Worm (Caenorhabditis elegans) whole organism, young adult: ENCODE results near the gene lys-3.
A peak's percentile ranks its signal among the peaks of the same experiment; 100 is the strongest.

Source experiments
- B0336.3 ChIP-seq: fragments of 200-800 bp; sonication (Bioruptor generic); IDR thresholded peaks from 2 replicates; pipeline ENCODE4 v1.3.6; 2022; ENCODE audit warnings: missing genetic modification characterization, missing compliant biosample characterization
- F10E7.11 ChIP-seq: sonication (generic microtip); optimal IDR thresholded peaks from 2 replicates; lab custom pipeline; 2017; ENCODE audit warnings: mild to moderate bottlenecking, missing genetic modification characterization, moderate library complexity, missing compliant biosample characterization
- F39B2.1 ChIP-seq: fragments of 200-800 bp; sonication (Bioruptor generic); IDR thresholded peaks from 2 replicates; pipeline ENCODE4 v1.3.6; 2022; ENCODE audit warnings: missing genetic modification reagents, missing genetic modification characterization, missing compliant biosample characterization
- F57A8.1 ChIP-seq: fragments of 200-800 bp; sonication (Bioruptor generic); optimal IDR thresholded peaks from 2 replicates; lab custom pipeline; 2018; ENCODE audit warnings: mild to moderate bottlenecking, missing genetic modification characterization, moderate library complexity, missing compliant biosample characterization
- K11D2.4 ChIP-seq: fragments of 200-800 bp; sonication (Bioruptor generic); IDR thresholded peaks from 2 replicates; pipeline ENCODE4 v1.3.6; 2022; ENCODE audit warnings: missing genetic modification reagents, missing genetic modification characterization, missing compliant biosample characterization
- T07F8.4 ChIP-seq: sonication (generic microtip); optimal IDR thresholded peaks from 2 replicates; lab custom pipeline; 2016; ENCODE audit warnings: mild to moderate bottlenecking, missing genetic modification characterization, moderate library complexity, missing compliant biosample characterization
- T26A5.8 ChIP-seq: sonication (generic microtip); optimal IDR thresholded peaks from 2 replicates; lab custom pipeline; 2016; ENCODE audit warnings: missing genetic modification characterization, missing compliant biosample characterization
- Y53G8AR.9 ChIP-seq: fragments of 200-800 bp; sonication (Bioruptor generic); conservative IDR thresholded peaks from 2 replicates; pipeline ENCODE4 v1.3.6; 2022; ENCODE audit warnings: missing genetic modification reagents, missing genetic modification characterization, missing compliant biosample characterization
- Y56A3A.18 ChIP-seq: fragments of 200-800 bp; sonication (Bioruptor generic); IDR thresholded peaks from 2 replicates; pipeline ENCODE4 v1.3.6; 2022; ENCODE audit warnings: missing genetic modification reagents, missing genetic modification characterization, missing compliant biosample characterization
- aptf-2 ChIP-seq: fragments of 200-800 bp; sonication (Bioruptor generic); conservative IDR thresholded peaks from 2 replicates; pipeline ENCODE4 v1.3.6; 2022; ENCODE audit warnings: missing genetic modification reagents, missing genetic modification characterization, missing compliant biosample characterization
- athp-1 ChIP-seq: sonication (generic microtip); optimal IDR thresholded peaks from 2 replicates; lab custom pipeline; 2017; ENCODE audit warnings: mild to moderate bottlenecking, missing genetic modification characterization, missing compliant biosample characterization
- attf-5 ChIP-seq: fragments of 200-800 bp; sonication (Bioruptor generic); optimal IDR thresholded peaks from 2 replicates; lab custom pipeline; 2018; ENCODE audit warnings: mild to moderate bottlenecking, missing genetic modification characterization, missing compliant biosample characterization
- cebp-1 ChIP-seq, 2 experiments: fragments of 200-800 bp in 1 of 2; sonication (Bioruptor generic) in 1 of 2; sonication (generic microtip) in 1 of 2; IDR thresholded peaks in 1 of 2; optimal IDR thresholded peaks in 1 of 2; 2 replicates each; pipeline versions ENCODE4 v1.3.6 to Lab custom; 2017 to 2022; ENCODE audit warnings: missing compliant biosample characterization in 2 of 2, missing genetic modification characterization in 2 of 2, mild to moderate bottlenecking in 1 of 2, missing genetic modification reagents in 1 of 2, moderate library complexity in 1 of 2
- ceh-40 ChIP-seq: fragments of 200-800 bp; sonication (Bioruptor generic); IDR thresholded peaks from 2 replicates; pipeline ENCODE4 v1.3.6; 2022; ENCODE audit warnings: missing genetic modification characterization, missing compliant biosample characterization
- ceh-79 ChIP-seq: sonication (generic microtip); optimal IDR thresholded peaks from 2 replicates; lab custom pipeline; 2017; ENCODE audit warnings: mild to moderate bottlenecking, missing genetic modification characterization, missing compliant biosample characterization
- ceh-91 ChIP-seq: fragments of 200-800 bp; sonication (Bioruptor generic); IDR thresholded peaks from 2 replicates; pipeline ENCODE4 v1.3.6; 2022; ENCODE audit warnings: missing genetic modification reagents, missing genetic modification characterization, missing compliant biosample characterization
- die-1 ChIP-seq: sonication (generic microtip); optimal IDR thresholded peaks from 2 replicates; lab custom pipeline; 2016; ENCODE audit warnings: missing genotype, mild to moderate bottlenecking, missing genetic modification characterization, missing compliant biosample characterization
- dox-1 ChIP-seq: fragments of 200-800 bp; sonication (Bioruptor generic); IDR thresholded peaks from 2 replicates; pipeline ENCODE4 v1.3.6; 2022; ENCODE audit warnings: missing genetic modification reagents, missing genetic modification characterization, missing compliant biosample characterization
- dpl-1 ChIP-seq: fragments of 150-350 bp; optimal IDR thresholded peaks from 2 replicates; lab custom pipeline; 2014; ENCODE audit warnings: missing biosample characterization, missing genetic modification reagents, missing genetic modification characterization
- efl-1 ChIP-seq: fragments of 150-350 bp; optimal IDR thresholded peaks from 2 replicates; lab custom pipeline; 2014; ENCODE audit warnings: missing biosample characterization, missing genetic modification reagents, missing genetic modification characterization
- ets-4 ChIP-seq: fragments of 200-800 bp; sonication (Bioruptor generic); optimal IDR thresholded peaks from 2 replicates; lab custom pipeline; 2018; ENCODE audit warnings: mild to moderate bottlenecking, missing genetic modification characterization, missing compliant biosample characterization
- gei-17 ChIP-seq: fragments of 200-800 bp; sonication (Bioruptor generic); optimal IDR thresholded peaks from 2 replicates; lab custom pipeline; 2018; ENCODE audit warnings: mild to moderate bottlenecking, missing genetic modification characterization, missing compliant biosample characterization
- hmg-1.2 ChIP-seq: fragments of 200-800 bp; sonication (Bioruptor generic); IDR thresholded peaks from 2 replicates; pipeline ENCODE4 v1.3.6; 2022; ENCODE audit warnings: missing genetic modification reagents, missing genetic modification characterization, missing compliant biosample characterization
- hmg-20 ChIP-seq: fragments of 200-800 bp; sonication (Bioruptor generic); IDR thresholded peaks from 2 replicates; pipeline ENCODE4 v1.3.6; 2022; ENCODE audit warnings: missing genetic modification reagents, missing genetic modification characterization, missing compliant biosample characterization
- hrde-1 ChIP-seq: sonication (generic microtip); optimal IDR thresholded peaks from 2 replicates; lab custom pipeline; 2016; ENCODE audit warnings: missing genetic modification characterization, mild to moderate bottlenecking, missing compliant biosample characterization, moderate library complexity, missing genotype, missing genetic modification reagents, borderline replicate concordance
- hsf-1 ChIP-seq: fragments of 200-800 bp; sonication (Bioruptor generic); IDR thresholded peaks from 2 replicates; pipeline ENCODE4 v1.3.6; 2022; ENCODE audit warnings: missing genetic modification reagents, missing genetic modification characterization, missing compliant biosample characterization
- lin-54 ChIP-seq: fragments of 200-800 bp; sonication (Bioruptor generic); optimal IDR thresholded peaks from 2 replicates; lab custom pipeline; 2018; ENCODE audit warnings: mild to moderate bottlenecking, missing genetic modification characterization, missing compliant biosample characterization
- lsl-1 ChIP-seq: fragments of 200-800 bp; sonication (Bioruptor generic); optimal IDR thresholded peaks from 2 replicates; lab custom pipeline; 2018; ENCODE audit warnings: mild to moderate bottlenecking, missing genetic modification characterization, moderate library complexity, missing compliant biosample characterization
- lsy-27 ChIP-seq: sonication (generic microtip); optimal IDR thresholded peaks from 2 replicates; lab custom pipeline; 2017; ENCODE audit warnings: missing genetic modification characterization, mild to moderate bottlenecking, missing compliant biosample characterization, antibody characterized with exemption, missing genotype, borderline replicate concordance; ENCODE audit not compliant: insufficient read depth
- madf-10 ChIP-seq: sonication (generic microtip); optimal IDR thresholded peaks from 2 replicates; lab custom pipeline; 2016; ENCODE audit warnings: mild to moderate bottlenecking, missing genetic modification characterization, missing compliant biosample characterization
- madf-3 ChIP-seq: fragments of 200-800 bp; sonication (Bioruptor generic); IDR thresholded peaks from 2 replicates; pipeline ENCODE4 v1.3.6; 2022; ENCODE audit warnings: missing genetic modification reagents, missing genetic modification characterization, missing compliant biosample characterization
- madf-6 ChIP-seq: fragments of 200-800 bp; sonication (Bioruptor generic); IDR thresholded peaks from 2 replicates; pipeline ENCODE4 v1.3.6; 2022; ENCODE audit warnings: missing genetic modification reagents, missing genetic modification characterization, missing compliant biosample characterization
- madf-8 ChIP-seq: fragments of 200-800 bp; sonication (Bioruptor generic); conservative IDR thresholded peaks from 2 replicates; pipeline ENCODE4 v1.3.6; 2022; ENCODE audit warnings: missing genetic modification reagents, missing genetic modification characterization, missing compliant biosample characterization
- mcd-1 ChIP-seq: fragments of 200-800 bp; sonication (Bioruptor generic); IDR thresholded peaks from 2 replicates; pipeline ENCODE4 v1.3.6; 2022; ENCODE audit warnings: missing genetic modification reagents, missing genetic modification characterization, missing compliant biosample characterization
- mes-4 ChIP-seq: sonication (generic microtip); optimal IDR thresholded peaks from 2 replicates; lab custom pipeline; 2016; ENCODE audit warnings: missing genotype, missing genetic modification characterization, missing compliant biosample characterization
- nfya-1 ChIP-seq: sonication (generic microtip); optimal IDR thresholded peaks from 2 replicates; lab custom pipeline; 2017; ENCODE audit warnings: antibody characterized with exemption, missing compliant biosample characterization, missing genetic modification characterization, borderline replicate concordance; ENCODE audit not compliant: insufficient read depth
- nfya-2 ChIP-seq: fragments of 200-800 bp; sonication (Bioruptor generic); IDR thresholded peaks from 2 replicates; pipeline ENCODE4 v1.3.6; 2022; ENCODE audit warnings: missing genetic modification reagents, missing genetic modification characterization, missing compliant biosample characterization
- nhr-179 ChIP-seq: sonication (generic microtip); optimal IDR thresholded peaks from 2 replicates; lab custom pipeline; 2016; ENCODE audit warnings: mild to moderate bottlenecking, missing genetic modification characterization, missing compliant biosample characterization
- nhr-80 ChIP-seq: sonication (generic microtip); optimal IDR thresholded peaks from 2 replicates; lab custom pipeline; 2016; ENCODE audit warnings: missing genetic modification characterization, missing compliant biosample characterization
- nhr-90 ChIP-seq: sonication (generic microtip); optimal IDR thresholded peaks from 2 replicates; lab custom pipeline; 2016; ENCODE audit warnings: missing genotype, mild to moderate bottlenecking, missing genetic modification characterization, missing compliant biosample characterization
- pha-4 ChIP-seq: fragments of 150-350 bp; sonication (generic microtip); optimal IDR thresholded peaks from 2 replicates; lab custom pipeline; 2014; ENCODE audit warnings: missing biosample characterization, missing genetic modification reagents, missing genetic modification characterization
- snpc-1.3 ChIP-seq: sonication (generic microtip); optimal IDR thresholded peaks from 2 replicates; lab custom pipeline; 2017; ENCODE audit warnings: missing genetic modification characterization, mild to moderate bottlenecking, missing compliant biosample characterization, antibody characterized with exemption, moderate library complexity, missing genotype, missing genetic modification reagents; ENCODE audit not compliant: insufficient read depth
- unc-130 ChIP-seq: sonication (generic microtip); optimal IDR thresholded peaks from 2 replicates; lab custom pipeline; 2016; ENCODE audit warnings: missing genetic modification reagents, missing genetic modification characterization, missing compliant biosample characterization
- zfh-2 ChIP-seq: fragments of 200-800 bp; sonication (Bioruptor generic); conservative IDR thresholded peaks from 2 replicates; pipeline ENCODE4 v1.3.6; 2022; ENCODE audit warnings: missing genetic modification reagents, missing genetic modification characterization, missing compliant biosample characterization
- ztf-22 ChIP-seq: fragments of 200-800 bp; sonication (Bioruptor generic); optimal IDR thresholded peaks from 2 replicates; lab custom pipeline; 2018; ENCODE audit warnings: mild to moderate bottlenecking, missing genetic modification characterization, moderate library complexity, missing compliant biosample characterization
- ztf-28 ChIP-seq: fragments of 200-800 bp; sonication (Bioruptor generic); IDR thresholded peaks from 2 replicates; pipeline ENCODE4 v1.3.6; 2022; ENCODE audit warnings: missing genetic modification reagents, missing genetic modification characterization, missing compliant biosample characterization
- ztf-3 ChIP-seq: fragments of 200-800 bp; sonication (Bioruptor generic); optimal IDR thresholded peaks from 2 replicates; lab custom pipeline; 2018; ENCODE audit warnings: mild to moderate bottlenecking, missing genetic modification characterization, missing compliant biosample characterization
- ztf-6 ChIP-seq: fragments of 200-800 bp; sonication (Bioruptor generic); IDR thresholded peaks from 2 replicates; pipeline ENCODE4 v1.3.6; 2022; ENCODE audit warnings: missing genetic modification reagents, missing genetic modification characterization, missing compliant biosample characterization

The lys-3 gene

DNA sequence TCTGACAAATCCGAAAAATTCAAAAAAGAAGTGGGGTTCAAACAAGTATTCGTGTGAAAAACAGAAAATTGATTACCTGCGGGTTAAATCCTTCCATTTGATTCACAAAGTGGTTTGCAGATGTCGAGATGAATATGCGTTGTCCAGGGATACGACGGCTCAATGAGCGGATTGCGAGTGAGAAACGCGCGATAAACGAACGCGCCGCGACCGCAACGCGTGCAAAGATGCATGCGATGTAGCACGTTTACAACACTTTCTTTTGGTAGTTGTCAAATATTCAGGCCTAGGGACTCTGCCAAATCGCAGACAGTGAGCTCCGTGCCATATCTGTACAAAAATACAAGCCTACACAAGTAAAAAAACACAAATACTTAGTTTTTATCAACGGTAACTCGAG lies 44.7 kb downstream of the lys-3 start, which contains the start of gene fubl-1:
Gene fubl-1 (minus strand): TSS at position 202 of the 400 bp plus-strand sequence.
- TF ChIP-seq ceh-40 (no peak), madf-6 (GFP tag; lab: Robert Waterston, UW) (peak; percentile 64; the same call in 1 of the 2 replicates), K11D2.4 (GFP tag; lab: Robert Waterston, UW) (no peak), nhr-90 (tag; lab: Kevin White, UChicago) (no peak), nfya-1 (tag; lab: Kevin White, UChicago) (no peak), unc-130 (GFP tag; lab: Kevin White, UChicago) (no peak), madf-10 (tag; lab: Kevin White, UChicago) (no peak), T26A5.8 (tag; lab: Kevin White, UChicago) (no peak), lin-54 (GFP tag; lab: Kevin White, UChicago) (no peak), efl-1 (GFP tag; lab: Kevin White, UChicago) (peak; percentile 14), madf-3 (GFP tag; lab: Robert Waterston, UW) (peak; percentile 97), pha-4 (tag; lab: Kevin White, UChicago) (no peak), F10E7.11 (tag; lab: Kevin White, UChicago) (no peak), B0336.3 (GFP tag; lab: Robert Waterston, UW) (no peak), athp-1 (tag; lab: Kevin White, UChicago) (no peak), T07F8.4 (tag; lab: Kevin White, UChicago) (no peak), ztf-3 (GFP tag; lab: Kevin White, UChicago) (no peak), zfh-2 (GFP tag; lab: Robert Waterston, UW) (no peak), hmg-20 (GFP tag; lab: Robert Waterston, UW) (no peak), mes-4 (tag; lab: Kevin White, UChicago) (no peak), ztf-28 (GFP tag; lab: Robert Waterston, UW) (0 out of 2 replicates have a peak, but pooled peaks have one; percentile 48), nhr-80 (tag; lab: Kevin White, UChicago) (no peak), lsl-1 (peak; percentile 76), ceh-91 (GFP tag; lab: Robert Waterston, UW) (peak; percentile 68), hsf-1 (GFP tag; lab: Robert Waterston, UW) (no peak), ztf-6 (GFP tag; lab: Robert Waterston, UW) (no peak), mcd-1 (GFP tag; lab: Robert Waterston, UW) (peak; percentile 61), nhr-179 (tag; lab: Kevin White, UChicago) (no peak), gei-17 (GFP tag; lab: Kevin White, UChicago) (no peak), F39B2.1 (GFP tag; lab: Robert Waterston, UW) (no peak), die-1 (no peak), nfya-2 (no peak), aptf-2 (GFP tag; lab: Robert Waterston, UW) (0 out of 2 replicates have a peak, but pooled peaks have one; percentile 13), hrde-1 (tag; lab: Kevin White, UChicago) (no peak), ztf-22 (GFP tag; lab: Kevin White, UChicago) (no peak), hmg-1.2 (GFP tag; lab: Robert Waterston, UW) (peak; percentile 29; the same call in 1 of the 2 replicates), ceh-79 (no peak), dox-1 (GFP tag; lab: Robert Waterston, UW) (peak; percentile 65), Y53G8AR.9 (no peak), attf-5 (no peak), lsy-27 (no peak), Y56A3A.18 (GFP tag; lab: Robert Waterston, UW) (no peak), dpl-1 (no peak), ets-4 (GFP tag; lab: Kevin White, UChicago) (no peak), cebp-1 (GFP tag; IDR thresholded peaks at IDR 0.05; lab: Robert Waterston, UW) (no peak), cebp-1 (tag; optimal IDR thresholded peaks at IDR 0.05; lab: Kevin White, UChicago) (no peak), F57A8.1 (GFP tag; lab: Kevin White, UChicago) (no peak), madf-8 (GFP tag; lab: Robert Waterston, UW) (peak; percentile 71), snpc-1.3 (tag; lab: Kevin White, UChicago) (no peak)
